Worm (Caenorhabditis elegans) whole organism, early embryonic: Measurements from ENCODE around the gene K12H6.8.

ENCODE experiments used
- B0310.2 ChIP-seq: sonication (generic microtip); optimal IDR thresholded peaks from 2 replicates; lab custom pipeline; 2016; ENCODE audit warnings: mild to moderate bottlenecking, missing genetic modification characterization, missing compliant biosample characterization
- F13C5.2 ChIP-seq: sonication (generic microtip); optimal IDR thresholded peaks from 2 replicates; lab custom pipeline; 2017; ENCODE audit warnings: mild to moderate bottlenecking, missing genetic modification characterization, inconsistent platforms, missing compliant biosample characterization
- aly-1 ChIP-seq: sonication (generic microtip); optimal IDR thresholded peaks from 2 replicates; lab custom pipeline; 2016; ENCODE audit warnings: missing genetic modification characterization, missing compliant biosample characterization
- ama-1 ChIP-seq: fragments of 150-350 bp; optimal IDR thresholded peaks from 2 replicates; lab custom pipeline; 2014
- ceh-13 ChIP-seq: fragments of 200-800 bp; sonication (Bioruptor generic); optimal IDR thresholded peaks from 2 replicates; lab custom pipeline; 2018; ENCODE audit warnings: mild to moderate bottlenecking, missing genetic modification characterization, missing compliant biosample characterization
- ceh-36 ChIP-seq: sonication (generic microtip); optimal IDR thresholded peaks from 2 replicates; lab custom pipeline; 2016; ENCODE audit warnings: missing genetic modification characterization, inconsistent platforms, missing compliant biosample characterization
- ets-7 ChIP-seq: sonication (generic microtip); optimal IDR thresholded peaks from 2 replicates; lab custom pipeline; 2016; ENCODE audit warnings: missing genotype, missing genetic modification characterization, missing compliant biosample characterization
- flt-1 ChIP-seq: fragments of 200-800 bp; sonication (Bioruptor generic); IDR thresholded peaks from 2 replicates; pipeline ENCODE4 v1.3.6; 2022; ENCODE audit warnings: missing genetic modification characterization, missing compliant biosample characterization
- hmbx-1 ChIP-seq: sonication (generic microtip); optimal IDR thresholded peaks from 2 replicates; lab custom pipeline; 2016; ENCODE audit warnings: mild to moderate bottlenecking, missing genetic modification characterization, missing compliant biosample characterization
- hmg-4 ChIP-seq: fragments of 200-800 bp; sonication (Bioruptor generic); optimal IDR thresholded peaks from 2 replicates; lab custom pipeline; 2018; ENCODE audit warnings: mild to moderate bottlenecking, missing genetic modification characterization, missing compliant biosample characterization
- hnd-1 ChIP-seq: sonication (generic microtip); optimal IDR thresholded peaks from 2 replicates; lab custom pipeline; 2016; ENCODE audit warnings: missing genetic modification characterization, missing compliant biosample characterization
- pes-1 ChIP-seq: fragments of 200-800 bp; sonication (Bioruptor generic); IDR thresholded peaks from 2 replicates; pipeline ENCODE4 v1.3.6; 2022; ENCODE audit warnings: missing genetic modification reagents, missing genetic modification characterization, missing compliant biosample characterization
- scrt-1 ChIP-seq: fragments of 200-800 bp; sonication (Bioruptor generic); IDR thresholded peaks from 2 replicates; pipeline ENCODE4 v1.3.6; 2022; ENCODE audit warnings: missing genetic modification characterization, missing compliant biosample characterization
- sea-1 ChIP-seq: fragments of 200-800 bp; sonication (Bioruptor generic); conservative IDR thresholded peaks from 2 replicates; pipeline ENCODE4 v1.3.6; 2022; ENCODE audit warnings: missing genetic modification characterization, missing compliant biosample characterization
- tbx-11 ChIP-seq: fragments of 200-800 bp; sonication (Bioruptor generic); IDR thresholded peaks from 2 replicates; pipeline ENCODE4 v1.3.6; 2022; ENCODE audit warnings: missing genetic modification characterization, missing compliant biosample characterization
- tbx-37 ChIP-seq: fragments of 200-800 bp; sonication (Bioruptor generic); conservative IDR thresholded peaks from 2 replicates; pipeline ENCODE4 v1.3.6; 2022; ENCODE audit warnings: missing genetic modification reagents, missing genetic modification characterization, missing compliant biosample characterization
- tra-4 ChIP-seq: sonication (generic microtip); optimal IDR thresholded peaks from 2 replicates; lab custom pipeline; 2017; ENCODE audit warnings: missing genetic modification characterization, missing compliant biosample characterization

Gene K12H6.8

DNA sequence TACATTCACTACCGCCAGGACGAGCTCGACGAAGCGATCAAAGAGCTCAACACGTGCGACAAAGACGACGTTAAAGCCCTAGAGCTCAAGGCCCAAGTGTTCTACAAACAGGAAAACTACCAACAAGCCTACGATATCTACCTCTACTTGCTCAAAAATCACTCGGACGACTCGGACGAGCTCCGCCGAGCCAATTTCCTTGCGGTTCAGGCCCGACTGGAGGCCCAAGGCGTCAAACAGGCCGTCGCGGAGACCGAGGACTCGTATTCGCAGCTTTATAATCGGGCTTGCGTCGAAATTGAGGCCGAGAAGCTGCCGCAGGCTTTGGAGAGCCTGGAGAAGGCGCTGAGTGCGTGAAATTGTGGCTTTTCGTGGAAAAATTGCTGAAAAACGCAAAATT lies 39.8 kb upstream of the K12H6.8 start:
- TF ChIP-seq aly-1 (tag; lab: Kevin White, UChicago), result no peak

DNA sequence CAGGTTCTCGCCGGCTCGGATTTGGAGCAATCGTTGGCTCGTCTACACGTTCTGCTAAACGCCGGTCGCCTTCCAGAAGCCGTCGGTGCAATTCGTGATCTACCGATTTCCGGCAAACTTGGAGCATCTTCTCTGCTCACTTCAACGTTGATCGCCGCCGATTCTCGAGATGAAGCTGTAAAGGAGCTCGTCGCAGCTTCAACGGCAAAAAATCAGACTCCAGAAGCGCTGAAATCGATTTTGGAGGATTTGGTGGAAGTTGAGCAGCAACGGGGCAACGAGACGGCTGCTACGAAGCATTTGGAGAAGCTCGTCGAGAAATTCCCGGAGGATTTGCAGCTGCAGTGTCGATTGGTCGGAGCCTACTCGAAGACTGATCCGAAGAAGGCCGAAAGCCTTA lies 36.0 kb upstream of the K12H6.8 start:
- TF ChIP-seq B0310.2 (tag; lab: Kevin White, UChicago), result no peak
- TF ChIP-seq tra-4 (tag; lab: Kevin White, UChicago), result no peak
- TF ChIP-seq hmg-4, result no peak
- no peak for TF ChIP-seq tbx-37
- no peak for TF ChIP-seq ceh-36
- TF ChIP-seq pes-1 (GFP tag; lab: Robert Waterston, UW), result no peak
- TF ChIP-seq hmbx-1 (tag; lab: Kevin White, UChicago), result no peak
- no peak for TF ChIP-seq F13C5.2
- no peak for TF ChIP-seq flt-1 (GFP tag; lab: Robert Waterston, UW)
- TF ChIP-seq scrt-1 (GFP tag; lab: Robert Waterston, UW), result no peak
- TF ChIP-seq ceh-13 (GFP tag; lab: Kevin White, UChicago), result no peak
- TF ChIP-seq ama-1, result no peak

DNA sequence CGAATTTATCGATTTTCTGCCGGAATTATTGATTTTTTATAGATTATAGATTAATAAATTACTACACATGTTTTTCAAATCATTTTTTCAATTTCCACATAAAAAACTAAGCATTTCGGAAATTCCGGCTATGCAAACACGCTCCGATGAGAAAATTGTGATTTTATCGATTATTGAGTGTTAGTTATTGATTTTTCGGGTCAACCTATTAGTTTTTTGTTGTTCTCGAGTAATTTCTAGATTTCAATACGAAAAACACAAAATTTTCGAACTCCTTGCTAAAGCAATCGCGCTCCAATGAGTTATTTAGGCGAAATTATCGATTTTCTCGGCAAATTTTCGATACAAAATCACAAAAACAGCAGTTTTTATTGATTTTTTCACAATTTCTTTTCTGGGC lies 32.3 kb upstream of the K12H6.8 start:
- no peak for TF ChIP-seq pes-1 (GFP tag; lab: Robert Waterston, UW)
- no peak for TF ChIP-seq ama-1
- TF ChIP-seq scrt-1 (GFP tag; lab: Robert Waterston, UW), result no peak
- TF ChIP-seq hmg-4, result no peak
- no peak for TF ChIP-seq sea-1 (GFP tag; lab: Robert Waterston, UW)
- no peak for TF ChIP-seq aly-1 (tag; lab: Kevin White, UChicago)
- TF ChIP-seq hmbx-1 (tag; lab: Kevin White, UChicago), result no peak
- TF ChIP-seq flt-1 (GFP tag; lab: Robert Waterston, UW), result no peak
- TF ChIP-seq tbx-11 (GFP tag; lab: Robert Waterston, UW), result no peak
- no peak for TF ChIP-seq hnd-1 (tag; lab: Kevin White, UChicago)
- TF ChIP-seq ets-7 (tag; lab: Kevin White, UChicago), result no peak
- TF ChIP-seq tra-4 (tag; lab: Kevin White, UChicago), result no peak

DNA sequence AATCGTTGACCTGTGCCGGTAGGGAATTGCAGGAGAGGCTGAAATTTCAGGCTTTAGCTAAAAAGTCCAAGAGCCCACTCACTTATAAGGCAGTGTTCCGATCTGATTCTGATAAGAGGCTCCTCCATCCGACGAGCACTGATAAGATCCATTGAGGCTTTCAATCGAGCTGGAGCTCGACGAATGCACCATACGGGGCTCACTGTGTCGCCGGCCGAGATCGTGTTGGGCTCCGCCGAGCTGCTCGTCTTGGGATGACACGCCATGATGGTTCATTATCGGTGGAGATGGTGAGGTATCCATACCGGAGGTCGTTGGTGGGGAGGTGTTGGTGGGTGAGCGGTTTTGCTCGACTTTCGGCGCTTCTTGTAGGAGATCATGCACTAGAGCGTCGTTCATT lies 31.3 kb upstream of the K12H6.8 start:
- no peak for TF ChIP-seq F13C5.2

DNA sequence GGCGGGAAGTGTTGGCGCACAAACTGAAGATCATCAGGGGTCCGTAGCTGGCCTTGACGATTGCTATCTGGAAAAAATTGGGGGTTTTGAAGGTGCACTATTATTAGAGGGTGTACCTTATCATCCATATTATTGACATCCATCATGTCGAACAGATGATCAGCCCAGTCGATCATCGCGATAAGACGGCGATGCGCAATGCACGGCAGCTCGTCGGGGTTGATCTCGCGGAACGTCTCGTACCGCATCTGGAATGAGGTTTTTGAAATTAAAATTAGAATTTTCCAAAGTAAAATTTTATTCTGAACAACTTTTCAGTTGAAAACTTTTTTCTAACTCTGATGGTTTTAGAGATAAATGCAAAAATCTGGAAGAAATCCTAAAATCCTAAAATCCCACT lies 29.7 kb upstream of the K12H6.8 start:
- no peak for TF ChIP-seq ceh-36

DNA sequence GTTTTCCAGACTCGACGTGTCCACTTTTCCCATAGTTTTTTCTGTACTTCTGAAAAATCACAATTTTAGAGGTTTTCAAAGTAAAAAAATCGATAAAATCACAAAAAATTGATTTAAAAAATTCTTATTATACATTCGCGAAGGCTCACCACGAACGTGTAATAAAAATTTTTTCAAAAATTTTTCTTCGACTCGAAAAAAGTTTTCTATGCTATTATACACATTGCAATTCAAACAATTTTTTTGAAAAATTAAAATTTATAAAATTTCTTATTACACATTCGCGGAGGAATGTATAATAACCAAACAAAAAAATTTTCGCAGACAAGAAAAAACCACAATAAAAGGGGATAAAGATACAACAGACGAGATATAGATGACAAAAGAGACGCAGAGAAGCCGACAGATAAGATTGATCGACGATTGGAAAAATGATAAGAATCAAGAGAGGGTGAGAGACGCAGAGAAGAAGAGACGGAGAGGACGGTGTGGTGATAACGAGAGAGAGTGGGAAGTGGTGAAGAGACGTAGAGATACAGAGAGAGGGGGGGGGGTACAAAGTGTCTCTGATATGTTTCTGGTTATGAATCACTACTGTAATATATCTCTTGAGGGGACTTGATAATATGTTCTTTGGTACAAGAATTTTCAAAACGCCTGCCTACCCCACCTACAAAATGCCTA lies 27.0 kb upstream of the K12H6.8 start, which contains the start of gene nhr-119:
Gene nhr-119 (minus strand): TSS at position 51 of the 684 bp plus-strand sequence.
- TF ChIP-seq B0310.2 (tag; lab: Kevin White, UChicago) (no peak), F13C5.2 (no peak), hnd-1 (tag; lab: Kevin White, UChicago) (no peak), aly-1 (tag; lab: Kevin White, UChicago) (no peak), tbx-37 (no peak)

DNA sequence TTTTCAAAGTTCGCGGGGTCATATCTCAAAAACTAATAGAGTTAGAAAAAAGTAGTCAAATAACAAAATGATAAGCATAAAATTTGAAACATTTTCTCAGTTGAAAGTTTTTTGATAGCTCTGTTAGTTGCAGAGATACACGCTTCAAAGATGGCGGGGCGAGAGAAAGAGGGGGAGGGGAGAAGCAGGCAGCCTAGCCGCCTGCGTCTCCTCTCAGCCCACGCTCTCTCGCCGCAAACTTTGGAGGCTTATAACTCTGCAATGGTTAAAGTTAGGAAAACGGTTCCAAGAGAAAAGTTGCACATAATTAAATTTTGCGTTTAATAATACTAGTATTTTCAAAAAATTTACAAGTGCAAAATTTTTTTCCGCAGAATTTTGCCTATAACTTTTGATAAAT lies 25.9 kb upstream of the K12H6.8 start:
- TF ChIP-seq flt-1 (GFP tag; lab: Robert Waterston, UW), result no peak
- TF ChIP-seq ceh-36, result no peak
- TF ChIP-seq sea-1 (GFP tag; lab: Robert Waterston, UW), result no peak
- no peak for TF ChIP-seq tra-4 (tag; lab: Kevin White, UChicago)

DNA sequence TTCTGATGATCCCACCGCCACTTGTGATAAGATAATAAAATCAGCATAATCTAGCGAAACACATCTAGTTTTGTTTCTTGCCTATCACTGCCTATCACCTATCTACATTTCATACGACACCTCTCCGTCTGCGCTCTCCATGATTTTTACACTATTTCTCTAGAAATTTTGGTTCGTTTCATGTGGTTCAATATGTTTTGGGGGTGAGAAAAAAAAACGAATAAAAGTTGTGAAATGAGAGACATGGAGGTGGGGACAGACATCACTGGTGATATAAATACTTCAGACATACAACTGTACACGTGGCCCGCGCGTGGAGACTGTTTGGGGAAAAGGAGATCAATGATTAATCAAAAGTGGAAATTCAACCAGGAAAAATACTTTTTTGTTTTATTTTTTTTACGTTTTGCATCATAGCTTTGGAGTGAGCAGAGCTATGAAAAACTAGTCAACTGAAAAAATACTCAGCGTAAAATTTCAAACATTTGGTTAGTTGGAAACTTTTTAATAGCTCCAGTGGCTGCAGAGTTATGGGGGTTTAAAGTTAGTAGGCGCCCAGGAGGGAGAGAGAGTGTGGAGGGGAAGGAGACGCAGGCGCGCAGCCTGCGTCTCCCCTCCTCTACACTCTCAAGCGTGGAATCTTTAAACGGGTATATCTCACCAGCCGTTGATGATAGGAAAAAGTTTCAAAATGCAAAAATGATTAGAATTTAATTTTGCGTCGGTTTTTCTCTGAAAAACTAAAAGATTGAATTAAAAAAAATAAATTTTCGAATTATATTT lies 24.7 kb upstream of the K12H6.8 start:
- TF ChIP-seq B0310.2 (tag; lab: Kevin White, UChicago) (no peak), F13C5.2 (no peak), tbx-11 (GFP tag; lab: Robert Waterston, UW) (no peak), flt-1 (GFP tag; lab: Robert Waterston, UW) (no peak), hnd-1 (tag; lab: Kevin White, UChicago) (no peak), tra-4 (tag; lab: Kevin White, UChicago) (no peak), hmbx-1 (tag; lab: Kevin White, UChicago) (no peak), ceh-36 (no peak), tbx-37 (no peak), aly-1 (tag; lab: Kevin White, UChicago) (no peak), ceh-13 (GFP tag; lab: Kevin White, UChicago) (no peak), ets-7 (tag; lab: Kevin White, UChicago) (no peak)

DNA sequence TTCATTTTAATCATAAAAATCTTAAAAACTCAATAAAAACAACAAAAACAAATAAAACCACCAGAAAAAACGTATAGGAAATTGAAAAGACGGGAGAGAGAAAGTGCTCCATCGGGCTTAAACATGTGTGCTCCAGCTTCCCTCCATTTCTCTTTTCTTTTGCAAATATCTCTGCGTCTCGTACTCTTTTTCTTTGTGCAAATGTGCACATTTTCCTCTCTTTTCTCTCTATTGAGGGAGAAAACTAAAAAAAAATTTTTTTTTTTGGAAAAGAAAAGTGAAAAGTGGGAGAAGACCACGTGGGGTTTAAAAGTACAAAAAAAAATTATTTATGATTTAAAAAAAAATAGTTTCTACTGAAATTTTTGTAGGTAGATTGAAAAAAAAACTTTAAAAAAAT lies 23.5 kb upstream of the K12H6.8 start:
- TF ChIP-seq ets-7 (tag; lab: Kevin White, UChicago), result no peak
- no peak for TF ChIP-seq flt-1 (GFP tag; lab: Robert Waterston, UW)
- TF ChIP-seq F13C5.2, result no peak
- no peak for TF ChIP-seq tra-4 (tag; lab: Kevin White, UChicago)
- TF ChIP-seq aly-1 (tag; lab: Kevin White, UChicago), result no peak
- TF ChIP-seq hmbx-1 (tag; lab: Kevin White, UChicago), result no peak
- TF ChIP-seq ceh-13 (GFP tag; lab: Kevin White, UChicago), result no peak
- no peak for TF ChIP-seq tbx-37
- no peak for TF ChIP-seq sea-1 (GFP tag; lab: Robert Waterston, UW)
- TF ChIP-seq B0310.2 (tag; lab: Kevin White, UChicago), result no peak
- no peak for TF ChIP-seq hmg-4
- TF ChIP-seq hnd-1 (tag; lab: Kevin White, UChicago), result no peak
- TF ChIP-seq pes-1 (GFP tag; lab: Robert Waterston, UW), result no peak
- no peak for TF ChIP-seq ama-1
- no peak for TF ChIP-seq ceh-36
